Fruit fly (Drosophila melanogaster): ENCODE data around the gene CG9377.

The CG9377 gene

DNA sequence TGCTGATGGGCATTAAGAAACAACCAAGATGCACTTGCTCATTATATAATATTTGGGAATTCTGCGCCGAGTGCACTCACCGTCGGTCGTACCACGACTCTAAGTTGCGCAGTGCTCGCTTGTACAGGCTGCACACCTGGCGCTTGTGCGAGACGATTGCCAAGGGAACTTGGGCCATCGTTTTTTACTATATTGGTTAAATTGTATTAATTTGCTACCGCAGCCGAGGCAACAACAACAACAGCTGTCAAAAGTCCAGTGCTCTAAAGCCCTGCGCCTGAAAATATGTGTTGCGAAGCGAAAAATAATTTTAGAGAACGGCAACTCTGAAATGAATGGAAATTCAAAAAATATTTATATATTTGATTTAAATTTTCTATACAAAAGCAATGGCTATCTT, 9.4 kb upstream of the CG9377 start, which contains the start of gene ND-B22 (continued):
- peak; percentile 71 for TF ChIP-seq Bgb (GFP tag; IDR thresholded peaks at IDR 0.05; ENCODE audit: partially characterized antibody)
- TF ChIP-seq CG16815 (GFP tag; optimal IDR thresholded peaks at IDR 0.05) = no peak
- TF ChIP-seq luna (GFP tag; optimal IDR thresholded peaks at IDR 0.05) = no peak
- TF ChIP-seq CG13123 (GFP tag; optimal IDR thresholded peaks at IDR 0.05) = no peak
- no peak for TF ChIP-seq BtbVII (GFP tag; optimal IDR thresholded peaks at IDR 0.05)
- no peak for TF ChIP-seq al (GFP tag; IDR thresholded peaks at IDR 0.05)
- no peak for TF ChIP-seq Blimp-1 (GFP tag; optimal IDR thresholded peaks at IDR 0.05)
- peak; percentile 19 for TF ChIP-seq unpg (GFP tag; optimal IDR thresholded peaks at IDR 0.05)
- no peak for TF ChIP-seq ftz-f1 (GFP tag; optimal IDR thresholded peaks at IDR 0.05)
- 0 out of 2 replicates have a peak, but pooled peaks have one; percentile 25 for TF ChIP-seq Scr (GFP tag; IDR thresholded peaks at IDR 0.05; ENCODE audit: partially characterized antibody)
- TF ChIP-seq CG18619 (GFP tag; optimal IDR thresholded peaks at IDR 0.05) = peak; percentile 6
- no peak for TF ChIP-seq CG12744 (GFP tag; optimal IDR thresholded peaks at IDR 0.05)
- no peak for TF ChIP-seq CG12104 (GFP tag; optimal IDR thresholded peaks at IDR 0.05)
- no peak for TF ChIP-seq sisA (GFP tag; IDR thresholded peaks at IDR 0.05)
- TF ChIP-seq CG10366 (GFP tag; IDR thresholded peaks at IDR 0.05) = no peak
- peak; percentile 24 for TF ChIP-seq az2 (GFP tag; optimal IDR thresholded peaks at IDR 0.05)
- TF ChIP-seq lbe (GFP tag; optimal IDR thresholded peaks at IDR 0.05) = peak; percentile 56
- TF ChIP-seq ap (GFP tag; IDR thresholded peaks at IDR 0.05) = no peak
- TF ChIP-seq bbx (GFP tag; IDR thresholded peaks at IDR 0.05; ENCODE audit: partially characterized antibody) = peak; percentile 41
- TF ChIP-seq Dfd (GFP tag; optimal IDR thresholded peaks at IDR 0.05) = no peak
- TF ChIP-seq CG3838 (GFP tag; optimal IDR thresholded peaks at IDR 0.05) = no peak
- peak; percentile 34 for TF ChIP-seq Lhr (GFP tag; optimal IDR thresholded peaks at IDR 0.05)
- TF ChIP-seq ttk (GFP tag; IDR thresholded peaks at IDR 0.05) = no peak
- no peak; the same call in 1 of the 2 replicates for TF ChIP-seq NFAT (GFP tag; IDR thresholded peaks at IDR 0.05)
- no peak for TF ChIP-seq ham (GFP tag; IDR thresholded peaks at IDR 0.05)
- TF ChIP-seq nerfin-2 (GFP tag; IDR thresholded peaks at IDR 0.05; ENCODE audit: partially characterized antibody) = no peak
- TF ChIP-seq jumu (GFP tag; optimal IDR thresholded peaks at IDR 0.05) = no peak
- no peak for TF ChIP-seq lov (optimal IDR thresholded peaks at IDR 0.05)
- TF ChIP-seq lov (GFP tag; IDR thresholded peaks at IDR 0.05) = no peak
- peak; percentile 17 for TF ChIP-seq CG18011 (GFP tag; optimal IDR thresholded peaks at IDR 0.05)
- no peak for TF ChIP-seq crol (GFP tag; IDR thresholded peaks at IDR 0.05)
- TF ChIP-seq HLH3B (GFP tag; IDR thresholded peaks at IDR 0.05) = no peak
- TF ChIP-seq CG11504 (tag; optimal IDR thresholded peaks at IDR 0.05) = peak; percentile 32
- TF ChIP-seq Dp (GFP tag; optimal IDR thresholded peaks at IDR 0.05) = peak; percentile 88
- no peak for TF ChIP-seq CG7357 (GFP tag; IDR thresholded peaks at IDR 0.05)
- peak; percentile 17 for TF ChIP-seq CG13624 (GFP tag; optimal IDR thresholded peaks at IDR 0.05)
- TF ChIP-seq CG4854 (GFP tag; optimal IDR thresholded peaks at IDR 0.05) = no peak
- TF ChIP-seq CG5245 (GFP tag; optimal IDR thresholded peaks at IDR 0.05) = peak; percentile 25
- no peak for TF ChIP-seq corto (GFP tag; optimal IDR thresholded peaks at IDR 0.05)
- peak; percentile 70 for TF ChIP-seq CG9932 (GFP tag; IDR thresholded peaks at IDR 0.05)
- TF ChIP-seq slou (GFP tag; optimal IDR thresholded peaks at IDR 0.05) = peak; percentile 4
- TF ChIP-seq cato (GFP tag; optimal IDR thresholded peaks at IDR 0.05; ENCODE audit: borderline replicate concordance) = no peak
- no peak for TF ChIP-seq tgo (GFP tag; IDR thresholded peaks at IDR 0.05)
- no peak for TF ChIP-seq wek (GFP tag; optimal IDR thresholded peaks at IDR 0.05)
- no peak for TF ChIP-seq CG3163 (GFP tag; optimal IDR thresholded peaks at IDR 0.05)
- TF ChIP-seq CG10321 (GFP tag; IDR thresholded peaks at IDR 0.05) = no peak
- TF ChIP-seq CG13287 (GFP tag; IDR thresholded peaks at IDR 0.05; ENCODE audit: partially characterized antibody) = peak; percentile 63
- no peak for TF ChIP-seq CG9609 (GFP tag; optimal IDR thresholded peaks at IDR 0.05)
- TF ChIP-seq CG32772 (GFP tag; IDR thresholded peaks at IDR 0.05) = no peak
- peak in 1 of 2 experiments; percentile 2 for TF ChIP-seq chif (GFP tag; optimal IDR thresholded peaks at IDR 0.05)
- no peak for TF ChIP-seq abd-A (tag; optimal IDR thresholded peaks at IDR 0.05)
- TF ChIP-seq CG17912 (GFP tag; optimal IDR thresholded peaks at IDR 0.05) = no peak

All from whole organism, embryonic.